Worm (Caenorhabditis elegans): ENCODE data around the gene cyb-1.

ce11 chrIV:10771296-10771695, 36.3 kb downstream of the cyb-1 start:
- TF ChIP-seq fkh-10 (GFP tag; optimal IDR thresholded peaks at IDR 0.05), result no peak
- TF ChIP-seq sdc-2 (tag; optimal IDR thresholded peaks at IDR 0.05), result no peak
- no peak for TF ChIP-seq hlh-30 (tag; optimal IDR thresholded peaks at IDR 0.05; ENCODE audit: insufficient read depth)
